Worm (Caenorhabditis elegans) whole organism, midembryonic: Measurements from ENCODE around the gene B0546.3.

ENCODE experiments used
- cog-1 ChIP-seq: sonication (generic microtip); optimal IDR thresholded peaks from 2 replicates; lab custom pipeline; 2016; ENCODE audit warnings: missing genetic modification characterization, missing compliant biosample characterization
- tab-1 ChIP-seq: fragments of 200-800 bp; sonication (Bioruptor generic); IDR thresholded peaks from 2 replicates; pipeline ENCODE4 v1.3.6; 2022; ENCODE audit warnings: missing genetic modification characterization, missing compliant biosample characterization
- ztf-23 ChIP-seq: fragments of 200-800 bp; sonication (Bioruptor generic); IDR thresholded peaks from 2 replicates; pipeline ENCODE4 v1.3.6; 2022; ENCODE audit warnings: missing genetic modification reagents, missing genetic modification characterization, missing compliant biosample characterization

DNA sequence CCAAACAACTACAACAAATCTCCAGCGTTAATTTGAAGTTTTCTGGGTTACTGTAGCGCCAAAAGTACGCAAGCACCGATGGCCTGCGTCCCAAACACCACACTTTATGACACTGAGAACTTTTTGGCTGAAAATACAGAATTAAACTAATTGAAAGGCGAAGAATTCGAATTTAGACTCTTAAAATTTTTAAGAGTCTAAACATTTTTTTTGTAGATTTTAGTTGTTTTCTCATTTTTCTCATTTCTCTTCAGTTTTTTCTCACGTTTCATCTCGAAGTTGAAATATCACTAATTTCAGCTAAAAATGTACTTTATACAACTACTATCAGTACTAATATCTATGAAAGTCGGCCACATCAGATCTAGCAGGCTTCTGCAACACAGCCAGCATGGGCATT, 32.7 kb upstream of the B0546.3 start, which contains the start of gene lgc-9:
- TF ChIP-seq tab-1 (GFP tag; lab: Robert Waterston, UW) = no peak
- no peak for TF ChIP-seq cog-1
- TF ChIP-seq ztf-23 (GFP tag; lab: Robert Waterston, UW) = no peak
